Fruit fly (Drosophila melanogaster) whole organism: ENCODE results near the gene Cyp4ac1.

Source experiments
- CG8478 ChIP-seq: fragments of >200 bp; optimal IDR thresholded peaks from 2 replicates; lab custom pipeline; 2018; ENCODE audit warnings: inconsistent platforms
- Dll ChIP-seq: fragments of >200 bp; optimal IDR thresholded peaks from 2 replicates; lab custom pipeline; 2017
- EcR ChIP-seq, 2 experiments: fragments of >200 bp; optimal IDR thresholded peaks; 2 replicates each; lab custom pipeline; 2017; ENCODE audit warnings: missing biosample characterization in 2 of 2, missing genetic modification characterization in 2 of 2, missing genetic modification reagents in 2 of 2
- pan ChIP-seq: fragments of >200 bp; optimal IDR thresholded peaks from 2 replicates; lab custom pipeline; 2017
- psq ChIP-seq: fragments of >200 bp; optimal IDR thresholded peaks from 2 replicates; lab custom pipeline; 2017
- usp ChIP-seq: fragments of >200 bp; optimal IDR thresholded peaks from 2 replicates; lab custom pipeline; 2017; ENCODE audit warnings: missing biosample characterization, missing genetic modification characterization, mixed read lengths

DNA sequence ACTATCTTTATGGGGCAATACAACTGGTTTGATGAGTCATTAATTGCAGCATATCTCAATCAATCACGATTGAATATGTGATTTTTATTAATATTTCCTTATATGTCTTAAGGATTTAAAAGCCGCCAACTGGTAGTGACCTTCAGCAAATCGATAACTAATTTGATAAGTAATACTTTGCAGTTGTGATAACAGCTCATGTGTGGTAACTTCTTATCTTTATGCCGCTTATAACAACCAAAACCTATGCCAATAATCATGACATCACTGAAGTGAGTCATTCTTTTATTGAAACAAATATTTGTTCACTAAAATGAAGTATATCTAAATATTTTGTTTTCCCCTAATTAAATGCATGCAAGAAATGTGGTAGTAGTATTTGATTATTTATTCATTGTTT lies 22.1 kb downstream of the Cyp4ac1 start:
- no peak for TF ChIP-seq Dll (lab: Kevin White, UChicago)
- TF ChIP-seq usp: no peak
- no peak for TF ChIP-seq CG8478 (lab: Kevin White, UChicago)
- TF ChIP-seq psq: no peak
- no peak for TF ChIP-seq EcR (GFP tag; optimal IDR thresholded peaks at IDR 0.05; lab: Kevin White, UChicago)
- no peak for TF ChIP-seq pan (lab: Kevin White, UChicago)
